Fruit fly (Drosophila melanogaster) whole organism, pupa: ENCODE measurements around the gene comm2.

Experiments used
- D1 ChIP-seq: fragments of 200-800 bp; sonication (Bioruptor generic); optimal IDR thresholded peaks from 2 replicates; lab custom pipeline; 2018; ENCODE audit warnings: missing biosample characterization, mild to moderate bottlenecking, missing genetic modification characterization, moderate library complexity
- EcR ChIP-seq: fragments of 200-800 bp; sonication (Bioruptor generic); optimal IDR thresholded peaks from 3 replicates; lab custom pipeline; 2019; ENCODE audit warnings: missing biosample characterization, missing genetic modification characterization, mild to moderate bottlenecking, moderate library complexity, missing genetic modification reagents
- Ets98B ChIP-seq: fragments of 200-800 bp; sonication (Bioruptor generic); IDR thresholded peaks from 2 replicates; pipeline ENCODE4 v1.3.6; 2022; ENCODE audit warnings: missing biosample characterization, missing genetic modification characterization
- gl ChIP-seq: fragments of 200-800 bp; sonication (Bioruptor generic); optimal IDR thresholded peaks from 2 replicates; lab custom pipeline; 2018; ENCODE audit warnings: missing biosample characterization, mild to moderate bottlenecking, missing genetic modification characterization

DNA sequence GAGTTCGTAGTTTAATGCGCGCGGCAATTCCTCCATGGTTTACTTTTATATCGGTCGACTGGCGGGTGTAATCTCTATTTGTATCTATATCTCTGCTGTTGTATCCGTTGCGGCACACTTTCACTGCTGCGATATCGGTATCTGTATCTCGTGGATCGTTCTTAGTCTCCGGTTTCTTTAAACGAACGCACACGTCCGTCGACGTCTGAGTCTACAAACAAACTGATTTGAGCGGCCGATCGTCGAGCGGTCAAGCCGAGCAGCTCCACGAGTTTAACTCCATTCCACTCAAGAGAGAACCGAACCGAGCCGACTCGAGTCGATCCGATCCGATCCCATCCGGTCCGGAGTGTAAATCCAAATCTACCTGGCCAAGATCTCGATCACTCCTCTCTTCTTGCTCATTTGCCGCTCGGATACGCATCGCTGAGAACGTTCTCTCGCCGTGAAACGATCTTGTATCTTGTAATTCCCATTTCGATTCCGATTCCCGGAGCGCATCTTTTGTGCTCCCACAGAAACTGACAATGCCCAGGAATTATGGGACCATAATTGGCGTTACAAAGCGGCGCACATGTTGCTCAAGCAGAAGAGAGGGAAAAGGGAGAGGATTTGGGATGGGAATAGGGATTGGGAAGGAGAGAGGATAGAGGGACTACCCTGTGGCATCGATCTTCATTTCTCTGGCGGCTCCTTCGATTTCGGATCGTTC is at the start of gene comm2:
- TF ChIP-seq D1 (tag; lab: Kevin White, UChicago) = no peak
- peak; percentile 10 for TF ChIP-seq EcR (GFP tag; lab: Kevin White, UChicago)
- peak; percentile 26; the same call in 1 of the 2 replicates for TF ChIP-seq Ets98B (GFP tag; lab: Robert Waterston, UW)
- no peak for TF ChIP-seq gl (tag; lab: Kevin White, UChicago)
